Worm (Caenorhabditis elegans): ENCODE measurements around the gene nsph-3.2.

nsph-3.2 gene

ce11 chrIV:10151439-10151997, 38.8 kb downstream of the nsph-3.2 start, which contains the start of gene copg-1:
Gene copg-1, plus strand, starts transcription at chrIV:10151947.
- TF ChIP-seq fkh-10 (GFP tag; optimal IDR thresholded peaks at IDR 0.05): peak; percentile 13
- peak; percentile 11 for TF ChIP-seq mxl-3 (GFP tag; optimal IDR thresholded peaks at IDR 0.05)
- TF ChIP-seq dpl-1 (GFP tag; optimal IDR thresholded peaks at IDR 0.05): peak; percentile 55
- peak; percentile 39 for TF ChIP-seq dve-1 (tag; optimal IDR thresholded peaks at IDR 0.05; ENCODE audit: insufficient read depth)
- peak; percentile 74 for TF ChIP-seq aha-1 (tag)
- TF ChIP-seq nhr-6 (tag; optimal IDR thresholded peaks at IDR 0.05): peak; percentile 28
- TF ChIP-seq snpc-4 (tag; optimal IDR thresholded peaks at IDR 0.05): no peak
- peak; percentile 77 for TF ChIP-seq mes-2 (tag; optimal IDR thresholded peaks at IDR 0.05; ENCODE audit: poor library complexity, severe bottlenecking)
- peak in 1 of 2 experiments; percentile 9 for TF ChIP-seq mdl-1 (tag; optimal IDR thresholded peaks at IDR 0.05)
- TF ChIP-seq T20F7.1 (GFP tag; optimal IDR thresholded peaks at IDR 0.05): peak; percentile 52
- TF ChIP-seq snpc-1.2 (GFP tag; IDR thresholded peaks at IDR 0.05): no peak
- peak; percentile 28 for TF ChIP-seq nhr-28 (tag; optimal IDR thresholded peaks at IDR 0.05)
- 0 out of 2 replicates have a peak, but pooled peaks have one; percentile 7 for TF ChIP-seq dmd-6 (GFP tag; IDR thresholded peaks at IDR 0.05)
- peak; percentile 80 for TF ChIP-seq hlh-30 (tag; optimal IDR thresholded peaks at IDR 0.05; ENCODE audit: insufficient read depth)
- peak; percentile 42 for TF ChIP-seq mep-1 (tag; optimal IDR thresholded peaks at IDR 0.05)
- peak; percentile 42 for TF ChIP-seq lin-13 (GFP tag; optimal IDR thresholded peaks at IDR 0.05)
- peak; percentile 19 for TF ChIP-seq rbr-2 (tag; optimal IDR thresholded peaks at IDR 0.05)
- 0 out of 2 replicates have a peak, but pooled peaks have one; percentile 16 for TF ChIP-seq ctbp-1 (GFP tag; IDR thresholded peaks at IDR 0.05)
- peak; percentile 24 for TF ChIP-seq hlh-11 (tag; optimal IDR thresholded peaks at IDR 0.05)
- peak; percentile 39; the same call in 1 of the 2 replicates for TF ChIP-seq lin-38 (GFP tag; IDR thresholded peaks at IDR 0.05)
- TF ChIP-seq lsy-2 (tag; optimal IDR thresholded peaks at IDR 0.05): peak in 1 of 2 experiments; percentile 96
- TF ChIP-seq ces-1 (GFP tag; optimal IDR thresholded peaks at IDR 0.05): peak; percentile 55
- TF ChIP-seq spr-3 (GFP tag; optimal IDR thresholded peaks at IDR 0.05): no peak
- TF ChIP-seq zip-11 (GFP tag; IDR thresholded peaks at IDR 0.05): no peak
- no peak for TF ChIP-seq ceh-62 (tag; optimal IDR thresholded peaks at IDR 0.05)

ce11 chrIV:10153479-10153878, 40.8 kb downstream of the nsph-3.2 start:
- TF ChIP-seq unc-62 (GFP tag; optimal IDR thresholded peaks at IDR 0.05 in 1 of 2) (peak in 1 of 2 experiments; percentile 95), unc-62 (tag; optimal IDR thresholded peaks at IDR 0.05) (no peak), dmd-9 (GFP tag; IDR thresholded peaks at IDR 0.05) (no peak)

- peak; percentile 10 for TF ChIP-seq hlh-30 (tag; optimal IDR thresholded peaks at IDR 0.05; ENCODE audit: insufficient read depth)
- no peak for TF ChIP-seq ztf-7 (tag; optimal IDR thresholded peaks at IDR 0.05)
- no peak for TF ChIP-seq zip-11 (GFP tag; IDR thresholded peaks at IDR 0.05)
- TF ChIP-seq T20F7.1 (GFP tag; optimal IDR thresholded peaks at IDR 0.05): no peak
Observed at ce11 chrIV:10155475-10155874, 42.8 kb downstream of the nsph-3.2 start, which contains the start of gene ttr-54. Gene ttr-54, plus strand, starts transcription at chrIV:10155775.

ce11 chrIV:10157034-10157433, 44.4 kb downstream of the nsph-3.2 start:
- no peak for TF ChIP-seq lin-13 (GFP tag; optimal IDR thresholded peaks at IDR 0.05)
- peak; percentile 63; the same call in 1 of the 2 replicates for TF ChIP-seq snpc-1.2 (GFP tag; IDR thresholded peaks at IDR 0.05)

ce11 chrIV:10157489-10158088, 44.9 kb downstream of the nsph-3.2 start, which contains the start of gene ttr-53:
Gene ttr-53, plus strand, starts transcription at chrIV:10158038.
- 0 out of 2 replicates have a peak, but pooled peaks have one; percentile 11 for TF ChIP-seq dmd-6 (GFP tag; IDR thresholded peaks at IDR 0.05)
- TF ChIP-seq aha-1 (tag): peak; percentile 30
- TF ChIP-seq Y75B8A.6 (GFP tag; IDR thresholded peaks at IDR 0.05): no peak
- no peak for TF ChIP-seq F10B5.3 (tag; optimal IDR thresholded peaks at IDR 0.05)
